Worm (Caenorhabditis elegans): ENCODE measurements around the gene F42A9.3.

The F42A9.3 gene

ce11 chrIV:8585076-8586033, 31.7 kb upstream of the F42A9.3 start, which contains the start of gene catp-7 (continued):
- TF ChIP-seq set-16 (GFP tag; IDR thresholded peaks at IDR 0.05) (no peak), hif-1 (tag; optimal IDR thresholded peaks at IDR 0.05) (peak in 1 of 2 experiments; percentile 33), Y5F2A.4 (GFP tag; optimal IDR thresholded peaks at IDR 0.05) (no peak), hlh-30 (tag; optimal IDR thresholded peaks at IDR 0.05; ENCODE audit: insufficient read depth) (peak; percentile 69), tra-1 (GFP tag; IDR thresholded peaks at IDR 0.05) (0 out of 2 replicates have a peak, but pooled peaks have one; percentile 6), saeg-2 (GFP tag; IDR thresholded peaks at IDR 0.05) (no peak), ceh-82 (tag; optimal IDR thresholded peaks at IDR 0.05) (no peak), unc-39 (tag; optimal IDR thresholded peaks at IDR 0.05) (no peak), ZK337.2 (GFP tag; IDR thresholded peaks at IDR 0.05) (no peak), zip-11 (GFP tag; IDR thresholded peaks at IDR 0.05) (no peak), ctbp-1 (GFP tag; IDR thresholded peaks at IDR 0.05) (no peak), unc-62 (GFP tag; optimal IDR thresholded peaks at IDR 0.05 in 1 of 2) (no peak), unc-62 (tag; optimal IDR thresholded peaks at IDR 0.05) (no peak), fos-1 (tag; optimal IDR thresholded peaks at IDR 0.05) (no peak), zip-2 (tag; optimal IDR thresholded peaks at IDR 0.05) (no peak), T26A8.4 (GFP tag; IDR thresholded peaks at IDR 0.05) (no peak), daf-19 (GFP tag; conservative IDR thresholded peaks at IDR 0.05) (no peak), arid-1 (GFP tag; conservative IDR thresholded peaks at IDR 0.05) (no peak), jun-1 (tag; optimal IDR thresholded peaks at IDR 0.05) (no peak), nhr-42 (GFP tag; IDR thresholded peaks at IDR 0.05) (no peak), mdt-29 (GFP tag; IDR thresholded peaks at IDR 0.05) (no peak), lin-15B (tag; optimal IDR thresholded peaks at IDR 0.05) (no peak), zfp-2 (tag; optimal IDR thresholded peaks at IDR 0.05) (no peak), mdl-1 (tag; optimal IDR thresholded peaks at IDR 0.05) (no peak), F44E2.7 (GFP tag; IDR thresholded peaks at IDR 0.05) (no peak), ZK546.5 (tag; optimal IDR thresholded peaks at IDR 0.05) (no peak), nhr-11 (tag; optimal IDR thresholded peaks at IDR 0.05) (no peak), T20F7.1 (GFP tag; optimal IDR thresholded peaks at IDR 0.05) (peak; percentile 36), fkh-10 (GFP tag; optimal IDR thresholded peaks at IDR 0.05) (no peak), vab-7 (GFP tag; IDR thresholded peaks at IDR 0.05) (no peak), dmd-9 (GFP tag; IDR thresholded peaks at IDR 0.05) (no peak), daf-16 (GFP tag; optimal IDR thresholded peaks at IDR 0.05) (no peak), daf-16 (tag; optimal IDR thresholded peaks at IDR 0.05) (peak; percentile 88), nhr-237 (tag; optimal IDR thresholded peaks at IDR 0.05) (no peak), F49E8.2 (tag; optimal IDR thresholded peaks at IDR 0.05; ENCODE audit: borderline replicate concordance) (no peak), ces-1 (GFP tag; optimal IDR thresholded peaks at IDR 0.05) (no peak), nhr-6 (tag; optimal IDR thresholded peaks at IDR 0.05) (no peak), Y105C5A.15 (GFP tag; IDR thresholded peaks at IDR 0.05) (no peak), ztf-11 (tag; optimal IDR thresholded peaks at IDR 0.05) (no peak), nhr-77 (tag; optimal IDR thresholded peaks at IDR 0.05) (peak; percentile 1), lsy-2 (tag; optimal IDR thresholded peaks at IDR 0.05) (no peak), ceh-28 (tag; optimal IDR thresholded peaks at IDR 0.05) (no peak), zfp-3 (GFP tag; conservative IDR thresholded peaks at IDR 0.05) (no peak), F26F4.8 (GFP tag; conservative IDR thresholded peaks at IDR 0.05) (no peak), ama-1 (optimal IDR thresholded peaks at IDR 0.05) (no peak), spr-3 (GFP tag; optimal IDR thresholded peaks at IDR 0.05) (no peak), cey-2 (tag; optimal IDR thresholded peaks at IDR 0.05; ENCODE audit: borderline replicate concordance, insufficient read depth) (no peak), madf-9 (GFP tag; conservative IDR thresholded peaks at IDR 0.05) (no peak), lir-3 (tag; optimal IDR thresholded peaks at IDR 0.05) (no peak), unc-130 (GFP tag; optimal IDR thresholded peaks at IDR 0.05) (no peak)
